Worm (Caenorhabditis elegans) whole organism, late embryonic: ENCODE results near the gene C14C6.2.

ENCODE experiments used
- K02D7.2 ChIP-seq: sonication (generic microtip); optimal IDR thresholded peaks from 2 replicates; lab custom pipeline; 2017; ENCODE audit warnings: mild to moderate bottlenecking, missing genetic modification characterization, missing compliant biosample characterization
- K09A11.1 ChIP-seq: sonication (generic microtip); optimal IDR thresholded peaks from 2 replicates; lab custom pipeline; 2017; ENCODE audit warnings: antibody characterized with exemption, mild to moderate bottlenecking, missing genetic modification characterization, missing compliant biosample characterization; ENCODE audit not compliant: insufficient read depth
- T23F11.4 ChIP-seq: fragments of 200-800 bp; sonication (Bioruptor generic); optimal IDR thresholded peaks from 2 replicates; lab custom pipeline; 2018; ENCODE audit warnings: mild to moderate bottlenecking, missing genetic modification characterization, missing compliant biosample characterization
- Y22D7AL.16 ChIP-seq: sonication (generic microtip); optimal IDR thresholded peaks from 2 replicates; lab custom pipeline; 2016; ENCODE audit warnings: missing genetic modification characterization, missing compliant biosample characterization
- ama-1 ChIP-seq: fragments of 150-350 bp; optimal IDR thresholded peaks from 2 replicates; lab custom pipeline; 2014
- ceh-14 ChIP-seq: sonication (generic microtip); optimal IDR thresholded peaks from 2 replicates; lab custom pipeline; 2016; ENCODE audit warnings: missing genotype, missing genetic modification characterization, missing compliant biosample characterization
- ceh-18 ChIP-seq: sonication (generic microtip); optimal IDR thresholded peaks from 2 replicates; lab custom pipeline; 2016; ENCODE audit warnings: missing genetic modification characterization, missing compliant biosample characterization
- ceh-19 ChIP-seq: fragments of 200-800 bp; sonication (Bioruptor generic); optimal IDR thresholded peaks from 2 replicates; lab custom pipeline; 2018; ENCODE audit warnings: mild to moderate bottlenecking, missing genetic modification characterization, missing compliant biosample characterization
- ceh-31 ChIP-seq: sonication (generic microtip); optimal IDR thresholded peaks from 2 replicates; lab custom pipeline; 2016; ENCODE audit warnings: missing genetic modification characterization, missing compliant biosample characterization
- ceh-6 ChIP-seq: fragments of 200-800 bp; sonication (Bioruptor generic); optimal IDR thresholded peaks from 2 replicates; lab custom pipeline; 2018; ENCODE audit warnings: mild to moderate bottlenecking, missing genetic modification characterization, missing compliant biosample characterization
- che-1 ChIP-seq: sonication (generic microtip); optimal IDR thresholded peaks from 2 replicates; lab custom pipeline; 2016; ENCODE audit warnings: mild to moderate bottlenecking, missing genetic modification characterization, missing compliant biosample characterization
- elt-2 ChIP-seq: sonication (generic microtip); optimal IDR thresholded peaks from 2 replicates; lab custom pipeline; 2016; ENCODE audit warnings: missing genetic modification reagents, missing genetic modification characterization, missing compliant biosample characterization
- ets-4 ChIP-seq: sonication (generic microtip); optimal IDR thresholded peaks from 2 replicates; lab custom pipeline; 2016; ENCODE audit warnings: missing genetic modification characterization, missing compliant biosample characterization
- fkh-10 ChIP-seq: fragments of 150-350 bp; optimal IDR thresholded peaks from 2 replicates; lab custom pipeline; 2014; ENCODE audit warnings: missing biosample characterization, missing genetic modification reagents, missing genetic modification characterization
- gmeb-2 ChIP-seq: sonication (generic microtip); optimal IDR thresholded peaks from 2 replicates; lab custom pipeline; 2016; ENCODE audit warnings: missing genetic modification characterization, inconsistent platforms, missing compliant biosample characterization
- hlh-15 ChIP-seq: sonication (generic microtip); optimal IDR thresholded peaks from 2 replicates; lab custom pipeline; 2016; ENCODE audit warnings: missing genetic modification characterization, missing compliant biosample characterization
- mec-3 ChIP-seq: sonication (generic microtip); optimal IDR thresholded peaks from 2 replicates; lab custom pipeline; 2016; ENCODE audit warnings: borderline replicate concordance, missing genetic modification characterization, missing compliant biosample characterization
- nhr-232 ChIP-seq: sonication (generic microtip); optimal IDR thresholded peaks from 2 replicates; lab custom pipeline; 2016; ENCODE audit warnings: missing genetic modification characterization, missing compliant biosample characterization
- npax-4 ChIP-seq: sonication (generic microtip); optimal IDR thresholded peaks from 2 replicates; lab custom pipeline; 2016; ENCODE audit warnings: missing genetic modification characterization, missing compliant biosample characterization
- odd-2 ChIP-seq: sonication (generic microtip); optimal IDR thresholded peaks from 2 replicates; lab custom pipeline; 2017; ENCODE audit warnings: antibody characterized with exemption, mild to moderate bottlenecking, missing genetic modification characterization, missing compliant biosample characterization
- pat-9 ChIP-seq: fragments of 200-800 bp; sonication (Bioruptor generic); optimal IDR thresholded peaks from 2 replicates; lab custom pipeline; 2018; ENCODE audit warnings: mild to moderate bottlenecking, missing genetic modification characterization, moderate library complexity, missing compliant biosample characterization
- pha-2 ChIP-seq: sonication (generic microtip); optimal IDR thresholded peaks from 2 replicates; lab custom pipeline; 2017; ENCODE audit warnings: mild to moderate bottlenecking, missing genetic modification characterization, missing compliant biosample characterization
- pha-4 ChIP-seq: fragments of 150-350 bp; optimal IDR thresholded peaks from 2 replicates; lab custom pipeline; 2018; ENCODE audit warnings: missing biosample characterization, missing genetic modification reagents, missing genetic modification characterization
- pqm-1 ChIP-seq: sonication (generic microtip); optimal IDR thresholded peaks from 2 replicates; lab custom pipeline; 2016; ENCODE audit warnings: missing genetic modification characterization, missing compliant biosample characterization
- pros-1 ChIP-seq: fragments of 150-350 bp; optimal IDR thresholded peaks from 2 replicates; lab custom pipeline; 2014; ENCODE audit warnings: missing biosample characterization, missing genetic modification reagents, missing genetic modification characterization
- ref-2 ChIP-seq: sonication (generic microtip); optimal IDR thresholded peaks from 2 replicates; lab custom pipeline; 2016; ENCODE audit warnings: missing genetic modification characterization, missing compliant biosample characterization
- rnt-1 ChIP-seq: sonication (generic microtip); optimal IDR thresholded peaks from 2 replicates; lab custom pipeline; 2016; ENCODE audit warnings: missing genetic modification characterization, missing compliant biosample characterization
- sdc-2 ChIP-seq: sonication (generic microtip); optimal IDR thresholded peaks from 2 replicates; lab custom pipeline; 2016; ENCODE audit warnings: missing genotype, missing genetic modification characterization, missing compliant biosample characterization
- sox-2 ChIP-seq: fragments of 200-800 bp; sonication (Bioruptor generic); IDR thresholded peaks from 2 replicates; pipeline ENCODE4 v1.3.6; 2022; ENCODE audit warnings: missing genetic modification reagents, missing genetic modification characterization, missing compliant biosample characterization
- sox-4 ChIP-seq: sonication (generic microtip); optimal IDR thresholded peaks from 2 replicates; lab custom pipeline; 2017; ENCODE audit warnings: mild to moderate bottlenecking, missing genetic modification characterization, inconsistent platforms, missing compliant biosample characterization
- syd-9 ChIP-seq: sonication (generic microtip); optimal IDR thresholded peaks from 2 replicates; lab custom pipeline; 2016; ENCODE audit warnings: mild to moderate bottlenecking, missing genetic modification characterization, moderate library complexity, missing compliant biosample characterization
- tbx-7 ChIP-seq: sonication (generic microtip); optimal IDR thresholded peaks from 2 replicates; lab custom pipeline; 2016; ENCODE audit warnings: missing genotype, missing genetic modification characterization, missing compliant biosample characterization
- unc-3 ChIP-seq, 2 experiments: fragments of 200-800 bp in 1 of 2; sonication (Bioruptor generic) in 1 of 2; sonication (generic microtip) in 1 of 2; conservative IDR thresholded peaks in 1 of 2; optimal IDR thresholded peaks in 1 of 2; 2 replicates each; pipeline versions ENCODE4 v1.3.6 to Lab custom; 2016 to 2022; ENCODE audit warnings: missing compliant biosample characterization in 2 of 2, missing genetic modification characterization in 2 of 2, missing genetic modification reagents in 1 of 2
- unc-55 ChIP-seq: sonication (generic microtip); optimal IDR thresholded peaks from 2 replicates; lab custom pipeline; 2017; ENCODE audit warnings: missing biosample characterization, missing genetic modification reagents, missing genetic modification characterization
- unc-86 ChIP-seq: sonication (generic microtip); optimal IDR thresholded peaks from 2 replicates; lab custom pipeline; 2016; ENCODE audit warnings: missing genetic modification characterization, missing compliant biosample characterization
- zip-5 ChIP-seq: sonication (generic microtip); optimal IDR thresholded peaks from 2 replicates; lab custom pipeline; 2016; ENCODE audit warnings: missing genetic modification characterization, missing compliant biosample characterization
- ztf-16 ChIP-seq: sonication (generic microtip); optimal IDR thresholded peaks from 2 replicates; lab custom pipeline; 2017; ENCODE audit warnings: missing genetic modification characterization, missing compliant biosample characterization

The C14C6.2 gene

ce11 chrV:553067-553466 lies 9.9 kb upstream of the C14C6.2 start, which contains the start of gene C14C6.8:
C14C6.8 (minus strand) TSS chrV:553167.
- TF ChIP-seq pha-2 (tag; lab: Kevin White, UChicago) (no peak), Y22D7AL.16 (tag; lab: Kevin White, UChicago) (no peak), npax-4 (no peak), sox-2 (no peak)

ce11 chrV:556055-556454 lies 6.9 kb upstream of the C14C6.2 start, which contains the start of gene srx-8:
srx-8 (minus strand) TSS chrV:556155.
- no peak for TF ChIP-seq ceh-31
- no peak for TF ChIP-seq sox-4 (tag; lab: Kevin White, UChicago)

ce11 chrV:559940-560339 lies 3.0 kb upstream of the C14C6.2 start, which contains the start of gene srx-7:
srx-7 (plus strand) TSS chrV:560195.
- TF ChIP-seq pha-4 (tag; lab: Kevin White, UChicago), result no peak
- no peak for TF ChIP-seq odd-2
- TF ChIP-seq K09A11.1 (tag; lab: Kevin White, UChicago), result no peak
- TF ChIP-seq ama-1, result no peak
- TF ChIP-seq ref-2 (tag; lab: Kevin White, UChicago), result no peak
- no peak for TF ChIP-seq pros-1 (tag; lab: Kevin White, UChicago)
- TF ChIP-seq mec-3 (tag; lab: Kevin White, UChicago), result no peak
- TF ChIP-seq sox-4 (tag; lab: Kevin White, UChicago), result no peak
- no peak for TF ChIP-seq elt-2 (tag; lab: Kevin White, UChicago)
- TF ChIP-seq gmeb-2 (tag; lab: Kevin White, UChicago), result no peak
- TF ChIP-seq rnt-1, result no peak
- TF ChIP-seq ztf-16 (tag; lab: Kevin White, UChicago), result no peak
- no peak for TF ChIP-seq unc-55 (GFP tag; lab: Kevin White, UChicago)
- no peak for TF ChIP-seq unc-86
- TF ChIP-seq tbx-7 (tag; lab: Kevin White, UChicago), result no peak
- no peak for TF ChIP-seq pat-9 (tag; lab: Kevin White, UChicago)

ce11 chrV:565984-566383 lies 3.0 kb downstream of the C14C6.2 start, which contains the start of gene sri-73:
sri-73 (minus strand) TSS chrV:566084.
- no peak for TF ChIP-seq K02D7.2
- no peak for TF ChIP-seq unc-3 (GFP tag; conservative IDR thresholded peaks at IDR 0.05; lab: Robert Waterston, UW)
- TF ChIP-seq unc-3 (tag; optimal IDR thresholded peaks at IDR 0.05; lab: Kevin White, UChicago), result no peak
- no peak for TF ChIP-seq zip-5
- no peak for TF ChIP-seq pqm-1 (tag; lab: Kevin White, UChicago)
- TF ChIP-seq ceh-19 (GFP tag; lab: Kevin White, UChicago), result no peak
- TF ChIP-seq nhr-232 (tag; lab: Kevin White, UChicago), result no peak
- TF ChIP-seq sdc-2 (tag; lab: Kevin White, UChicago), result no peak
- TF ChIP-seq ceh-6 (GFP tag; lab: Kevin White, UChicago), result no peak
- TF ChIP-seq fkh-10 (GFP tag; lab: Kevin White, UChicago), result no peak
- no peak for TF ChIP-seq ceh-18 (tag; lab: Kevin White, UChicago)
- TF ChIP-seq elt-2 (tag; lab: Kevin White, UChicago), result no peak
- no peak for TF ChIP-seq T23F11.4 (GFP tag; lab: Kevin White, UChicago)
- TF ChIP-seq che-1, result no peak
- no peak for TF ChIP-seq Y22D7AL.16 (tag; lab: Kevin White, UChicago)
- TF ChIP-seq pha-4 (tag; lab: Kevin White, UChicago), result no peak
- no peak for TF ChIP-seq hlh-15 (tag; lab: Kevin White, UChicago)

- TF ChIP-seq ceh-14 (tag; lab: Kevin White, UChicago) (no peak), ets-4 (tag; lab: Kevin White, UChicago) (no peak), mec-3 (tag; lab: Kevin White, UChicago) (no peak), syd-9 (tag; lab: Kevin White, UChicago) (no peak)
- TF ChIP-seq, all 69 proteins: peak for 0
These were observed 5.2 kb downstream of the C14C6.2 start, which contains the start of gene sri-72 for ce11 chrV:568105-568504. sri-72 (minus strand) TSS chrV:568205.
